Fruit fly (Drosophila melanogaster) whole organism, prepupa: ENCODE measurements around the gene RpS3A.

Experiments used
- Blimp-1 ChIP-seq: fragments of 200-800 bp; sonication (Bioruptor generic); optimal IDR thresholded peaks from 3 replicates; lab custom pipeline; 2017; ENCODE audit warnings: missing biosample characterization, missing genetic modification characterization, mild to moderate bottlenecking, moderate library complexity, missing genetic modification reagents
- CG10631 ChIP-seq: fragments of 200-800 bp; sonication (Bioruptor generic); optimal IDR thresholded peaks from 2 replicates; lab custom pipeline; 2016; ENCODE audit warnings: missing biosample characterization, missing genetic modification characterization
- CG11294 ChIP-seq: fragments of 200-800 bp; sonication (Bioruptor generic); IDR thresholded peaks from 2 replicates; pipeline ENCODE4 v1.3.6; 2022; ENCODE audit warnings: missing biosample characterization, missing genetic modification characterization
- CG11762 ChIP-seq: fragments of 200-800 bp; sonication (Bioruptor generic); optimal IDR thresholded peaks from 3 replicates; lab custom pipeline; 2016; ENCODE audit warnings: missing biosample characterization, missing genetic modification characterization; ENCODE audit not compliant: insufficient read depth
- CG11902 ChIP-seq: fragments of 200-800 bp; sonication (Bioruptor generic); optimal IDR thresholded peaks from 3 replicates; lab custom pipeline; 2016; ENCODE audit warnings: missing biosample characterization, missing genetic modification characterization
- CG1621 ChIP-seq: fragments of 200-800 bp; sonication (Bioruptor generic); optimal IDR thresholded peaks from 3 replicates; lab custom pipeline; 2018; ENCODE audit warnings: missing biosample characterization, mild to moderate bottlenecking, missing genetic modification characterization
- CG16779 ChIP-seq: fragments of 200-800 bp; sonication (Bioruptor generic); optimal IDR thresholded peaks from 3 replicates; lab custom pipeline; 2017; ENCODE audit warnings: missing biosample characterization, mild to moderate bottlenecking, missing genetic modification characterization
- CG3032 ChIP-seq: fragments of 200-800 bp; optimal IDR thresholded peaks from 2 replicates; lab custom pipeline; 2019; ENCODE audit warnings: missing biosample characterization, mild to moderate bottlenecking, missing genetic modification characterization, moderate library complexity
- CG32006 ChIP-seq: fragments of 200-800 bp; sonication (Bioruptor generic); optimal IDR thresholded peaks from 3 replicates; lab custom pipeline; 2017; ENCODE audit warnings: missing biosample characterization, mild to moderate bottlenecking, missing genetic modification characterization
- CG34406 ChIP-seq: fragments of 200-800 bp; sonication (Bioruptor generic); optimal IDR thresholded peaks from 3 replicates; lab custom pipeline; 2016; ENCODE audit warnings: missing biosample characterization, missing genetic modification characterization
- CG3919 ChIP-seq: fragments of 200-800 bp; sonication (Bioruptor generic); optimal IDR thresholded peaks from 3 replicates; lab custom pipeline; 2016; ENCODE audit warnings: missing biosample characterization, missing genetic modification characterization
- CG4318 ChIP-seq: fragments of 200-800 bp; sonication (Bioruptor generic); optimal IDR thresholded peaks from 3 replicates; lab custom pipeline; 2017; ENCODE audit warnings: missing biosample characterization, mild to moderate bottlenecking, missing genetic modification characterization
- CG6163 ChIP-seq: fragments of 200-800 bp; sonication (Bioruptor generic); IDR thresholded peaks from 3 replicates; pipeline ENCODE4 v1.3.6; 2022; ENCODE audit warnings: missing biosample characterization, missing genetic modification characterization
- CG6854 ChIP-seq: fragments of 200-800 bp; sonication (Bioruptor generic); optimal IDR thresholded peaks from 2 replicates; lab custom pipeline; 2017; ENCODE audit warnings: missing biosample characterization, mild to moderate bottlenecking, missing genetic modification characterization
- CG8119 ChIP-seq: fragments of 200-800 bp; sonication (Bioruptor generic); IDR thresholded peaks from 3 replicates; pipeline ENCODE4 v1.3.6; 2022; ENCODE audit warnings: missing biosample characterization, missing genetic modification characterization
- CG8319 ChIP-seq: fragments of 200-800 bp; sonication (Bioruptor generic); optimal IDR thresholded peaks from 3 replicates; lab custom pipeline; 2016; ENCODE audit warnings: missing biosample characterization, missing genetic modification characterization
- CG8632 ChIP-seq: fragments of 200-800 bp; sonication (Bioruptor generic); optimal IDR thresholded peaks from 3 replicates; lab custom pipeline; 2016; ENCODE audit warnings: missing biosample characterization, missing genetic modification characterization
- CG9139 ChIP-seq: fragments of 200-800 bp; sonication (Bioruptor generic); optimal IDR thresholded peaks from 3 replicates; lab custom pipeline; 2017; ENCODE audit warnings: missing biosample characterization, mild to moderate bottlenecking, missing genetic modification characterization
- Eip75B ChIP-seq: fragments of 200-800 bp; sonication (Bioruptor generic); optimal IDR thresholded peaks from 3 replicates; lab custom pipeline; 2016; ENCODE audit warnings: missing biosample characterization, missing genetic modification characterization
- Eip78C ChIP-seq: fragments of 200-800 bp; sonication (Bioruptor generic); peaks from one replicate; lab custom pipeline; 2016; ENCODE audit warnings: missing biosample characterization, missing genetic modification characterization
- Eip93F ChIP-seq: fragments of 200-800 bp; sonication (Bioruptor generic); optimal IDR thresholded peaks from 2 replicates; lab custom pipeline; 2016; ENCODE audit warnings: missing biosample characterization, mild to moderate bottlenecking, missing genetic modification characterization
- Ets96B ChIP-seq: fragments of 200-800 bp; optimal IDR thresholded peaks from 2 replicates; lab custom pipeline; 2019; ENCODE audit warnings: missing biosample characterization, mild to moderate bottlenecking, missing genetic modification characterization, moderate library complexity
- Gug ChIP-seq: fragments of 200-800 bp; sonication (Bioruptor generic); IDR thresholded peaks from 2 replicates; pipeline ENCODE4 v1.3.6; 2022; ENCODE audit warnings: missing biosample characterization, missing genetic modification characterization
- Hr38 ChIP-seq: sonication (Bioruptor generic); optimal IDR thresholded peaks from 2 replicates; lab custom pipeline; 2016; ENCODE audit warnings: missing biosample characterization, missing genetic modification characterization
- Hr39 ChIP-seq: fragments of 200-800 bp; sonication (Bioruptor generic); optimal IDR thresholded peaks from 2 replicates; lab custom pipeline; 2016; ENCODE audit warnings: missing biosample characterization, missing genetic modification characterization
- Hr4 ChIP-seq: fragments of 200-800 bp; sonication (Bioruptor generic); optimal IDR thresholded peaks from 3 replicates; lab custom pipeline; 2016; ENCODE audit warnings: missing biosample characterization, missing genetic modification characterization
- Lpt ChIP-seq: fragments of 200-800 bp; sonication (Bioruptor generic); optimal IDR thresholded peaks from 3 replicates; lab custom pipeline; 2016; ENCODE audit warnings: missing biosample characterization, missing genetic modification characterization
- Met ChIP-seq: fragments of 200-800 bp; sonication (Bioruptor generic); optimal IDR thresholded peaks from 3 replicates; lab custom pipeline; 2016; ENCODE audit warnings: missing biosample characterization, missing genetic modification characterization
- OdsH ChIP-seq: fragments of 200-800 bp; sonication (Bioruptor generic); optimal IDR thresholded peaks from 3 replicates; lab custom pipeline; 2016; ENCODE audit warnings: missing biosample characterization, missing genetic modification characterization
- Smox ChIP-seq: fragments of 200-800 bp; sonication (Bioruptor generic); optimal IDR thresholded peaks from 3 replicates; lab custom pipeline; 2016; ENCODE audit warnings: missing biosample characterization, missing genetic modification characterization
- Sox15 ChIP-seq: fragments of 200-800 bp; sonication (Bioruptor generic); optimal IDR thresholded peaks from 3 replicates; lab custom pipeline; 2016; ENCODE audit warnings: missing biosample characterization, missing genetic modification characterization
- achi ChIP-seq: fragments of 200-800 bp; sonication (Bioruptor generic); optimal IDR thresholded peaks from 3 replicates; lab custom pipeline; 2016; ENCODE audit warnings: missing biosample characterization, missing genetic modification characterization
- acj6 ChIP-seq: fragments of 200-800 bp; sonication (Bioruptor generic); optimal IDR thresholded peaks from 3 replicates; lab custom pipeline; 2016; ENCODE audit warnings: missing biosample characterization, missing genetic modification characterization
- cyc ChIP-seq: fragments of 200-800 bp; sonication (Bioruptor generic); optimal IDR thresholded peaks from 3 replicates; lab custom pipeline; 2016; ENCODE audit warnings: missing biosample characterization, missing genetic modification characterization
- dac ChIP-seq: fragments of 200-800 bp; sonication (Bioruptor generic); optimal IDR thresholded peaks from 2 replicates; lab custom pipeline; 2017; ENCODE audit warnings: missing biosample characterization, mild to moderate bottlenecking, missing genetic modification characterization
- eg ChIP-seq: fragments of 200-800 bp; sonication (Bioruptor generic); IDR thresholded peaks from 3 replicates; pipeline ENCODE4 v1.3.6; 2022; ENCODE audit warnings: missing biosample characterization, missing genetic modification characterization
- esn ChIP-seq: fragments of 200-800 bp; sonication (Bioruptor generic); optimal IDR thresholded peaks from 2 replicates; lab custom pipeline; 2016; ENCODE audit warnings: missing biosample characterization, mild to moderate bottlenecking, missing genetic modification characterization, moderate library complexity
- fd59A ChIP-seq: fragments of 200-800 bp; sonication (Bioruptor generic); optimal IDR thresholded peaks from 2 replicates; lab custom pipeline; 2017; ENCODE audit warnings: missing biosample characterization, mild to moderate bottlenecking, missing genetic modification characterization, missing genetic modification reagents
- fd85E ChIP-seq: fragments of 200-800 bp; sonication (Bioruptor generic); optimal IDR thresholded peaks from 3 replicates; lab custom pipeline; 2016; ENCODE audit warnings: missing biosample characterization, missing genetic modification characterization
- fkh ChIP-seq: fragments of 200-800 bp; sonication (Bioruptor generic); optimal IDR thresholded peaks from 3 replicates; lab custom pipeline; 2017; ENCODE audit warnings: missing biosample characterization, mild to moderate bottlenecking, missing genetic modification characterization, moderate library complexity
- net ChIP-seq: fragments of 200-800 bp; sonication (Bioruptor generic); optimal IDR thresholded peaks from 3 replicates; lab custom pipeline; 2016; ENCODE audit warnings: missing biosample characterization, missing genetic modification characterization
- pdm3 ChIP-seq: fragments of 200-800 bp; sonication (Bioruptor generic); optimal IDR thresholded peaks from 3 replicates; lab custom pipeline; 2016; ENCODE audit warnings: missing biosample characterization, missing genetic modification characterization
- salr ChIP-seq, 2 experiments: fragments of 200-800 bp; sonication (Bioruptor generic); optimal IDR thresholded peaks; 3 replicates each; lab custom pipeline; 2016 to 2018; ENCODE audit warnings: missing biosample characterization in 2 of 2, missing genetic modification characterization in 2 of 2, mild to moderate bottlenecking in 1 of 2
- ss ChIP-seq, 2 experiments: fragments of 200-800 bp; sonication (Bioruptor generic); optimal IDR thresholded peaks; 2 replicates in 1 of 2; 3 replicates in 1 of 2; lab custom pipeline; 2017 to 2018; ENCODE audit warnings: mild to moderate bottlenecking in 2 of 2, missing biosample characterization in 2 of 2, missing genetic modification characterization in 2 of 2, moderate library complexity in 1 of 2
- svp ChIP-seq: fragments of 200-800 bp; sonication (Bioruptor generic); peaks from one replicate; lab custom pipeline; 2016; ENCODE audit warnings: missing biosample characterization, missing genetic modification characterization
- topi ChIP-seq: fragments of 200-800 bp; sonication (Bioruptor generic); optimal IDR thresholded peaks from 3 replicates; lab custom pipeline; 2016; ENCODE audit warnings: missing biosample characterization, missing genetic modification characterization
- vri ChIP-seq: fragments of 200-800 bp; sonication (Bioruptor generic); optimal IDR thresholded peaks from 3 replicates; lab custom pipeline; 2016; ENCODE audit warnings: missing biosample characterization, mild to moderate bottlenecking, missing genetic modification characterization

Gene RpS3A

dm6 chr4:60001-60997, 6.7 kb downstream of the RpS3A start (continued):
- TF ChIP-seq Gug (GFP tag; lab: Robert Waterston, UW), result no peak
- TF ChIP-seq CG8632, result peak; percentile 54
- TF ChIP-seq Ets96B (tag; lab: Kevin White, UChicago), result peak; percentile 56
- TF ChIP-seq, all 60 proteins: peak for 32

dm6 chr4:58896-59525, 8.0 kb downstream of the RpS3A start:
- TF ChIP-seq CG11902 (no peak), salr (GFP tag; optimal IDR thresholded peaks at IDR 0.05; lab: Kevin White, UChicago) (no peak), pdm3 (GFP tag; lab: Kevin White, UChicago) (no peak), vri (no peak), CG8119 (GFP tag; lab: Robert Waterston, UW) (0 out of 3 replicates have a peak, but pooled peaks have one; percentile 19), CG3919 (no peak), CG8632 (no peak), CG32006 (GFP tag; lab: Kevin White, UChicago) (no peak), CG16779 (no peak), ss (GFP tag; optimal IDR thresholded peaks at IDR 0.05; lab: Kevin White, UChicago) (peak in 1 of 2 experiments; percentile 24), esn (no peak), dac (GFP tag; lab: Kevin White, UChicago) (no peak), eg (GFP tag; lab: Robert Waterston, UW) (no peak), fd85E (GFP tag; lab: Kevin White, UChicago) (no peak), Hr38 (no peak), OdsH (no peak), CG10631 (GFP tag; lab: Kevin White, UChicago) (no peak), achi (GFP tag; lab: Kevin White, UChicago) (no peak), CG6163 (no peak), CG8319 (GFP tag; lab: Kevin White, UChicago) (no peak), CG6854 (GFP tag; lab: Kevin White, UChicago) (peak; percentile 19), Gug (GFP tag; lab: Robert Waterston, UW) (no peak), CG11294 (GFP tag; lab: Robert Waterston, UW) (no peak), CG3032 (tag; lab: Kevin White, UChicago) (no peak), Eip93F (no peak), Ets96B (tag; lab: Kevin White, UChicago) (no peak), Eip78C (peak; percentile 77), CG11762 (no peak), Hr39 (no peak), Smox (GFP tag; lab: Kevin White, UChicago) (no peak), fd59A (GFP tag; lab: Kevin White, UChicago) (no peak), Sox15 (GFP tag; lab: Kevin White, UChicago) (no peak), CG9139 (GFP tag; lab: Kevin White, UChicago) (peak; percentile 13), net (GFP tag; lab: Kevin White, UChicago) (no peak), Hr4 (GFP tag; lab: Kevin White, UChicago) (no peak), CG4318 (no peak), acj6 (GFP tag; lab: Kevin White, UChicago) (no peak), Lpt (peak; percentile 59), Eip75B (peak; percentile 1), topi (GFP tag; lab: Kevin White, UChicago) (no peak), fkh (peak; percentile 92), CG34406 (GFP tag; lab: Kevin White, UChicago) (no peak), CG1621 (no peak), svp (GFP tag; lab: Kevin White, UChicago) (no peak), cyc (no peak), Blimp-1 (GFP tag; lab: Kevin White, UChicago) (no peak), Met (peak; percentile 10)
